Fruit fly (Drosophila melanogaster): ENCODE measurements around the gene Uqcc1.

The Uqcc1 gene

dm6 chr3L:6964488-6965152, 6.7 kb upstream of the Uqcc1 start, which contains the start of gene sgl (continued):
- peak; percentile 48 for TF ChIP-seq CG6854 (GFP tag; optimal IDR thresholded peaks at IDR 0.05)
- TF ChIP-seq CG32006 (GFP tag; optimal IDR thresholded peaks at IDR 0.05): no peak
- TF ChIP-seq vri (GFP tag; optimal IDR thresholded peaks at IDR 0.05): peak; percentile 62
- peak; percentile 55 for TF ChIP-seq Ets96B (tag; optimal IDR thresholded peaks at IDR 0.05)
- peak; percentile 54 for TF ChIP-seq CG9139 (GFP tag; optimal IDR thresholded peaks at IDR 0.05)
- TF ChIP-seq Eip75B (GFP tag; optimal IDR thresholded peaks at IDR 0.05): peak; percentile 53
- peak; percentile 28 for TF ChIP-seq achi (GFP tag; optimal IDR thresholded peaks at IDR 0.05)
- peak; percentile 27 for TF ChIP-seq CG10669 (GFP tag; optimal IDR thresholded peaks at IDR 0.05)
- peak; percentile 55; the same call in 1 of the 2 replicates for TF ChIP-seq CG15336 (GFP tag; IDR thresholded peaks at IDR 0.05)
- TF ChIP-seq CG1621 (tag; optimal IDR thresholded peaks at IDR 0.05): peak; percentile 72
- peak; percentile 43 for TF ChIP-seq dsx (GFP tag; optimal IDR thresholded peaks at IDR 0.05; ENCODE audit: poor library complexity, severe bottlenecking)
- peak; percentile 52 for TF ChIP-seq topi (GFP tag; optimal IDR thresholded peaks at IDR 0.05)
- TF ChIP-seq CG8319 (GFP tag; optimal IDR thresholded peaks at IDR 0.05): no peak
- peak; percentile 51 for TF ChIP-seq esn (GFP tag; optimal IDR thresholded peaks at IDR 0.05)
- TF ChIP-seq Hr38 (GFP tag; optimal IDR thresholded peaks at IDR 0.05): no peak
- no peak for TF ChIP-seq Sox15 (GFP tag; optimal IDR thresholded peaks at IDR 0.05)
- TF ChIP-seq Lpt (GFP tag; optimal IDR thresholded peaks at IDR 0.05): peak; percentile 62
- TF ChIP-seq CG3032 (tag; optimal IDR thresholded peaks at IDR 0.05): peak; percentile 42

dm6 chr3L:6963792-6964487, 6.0 kb upstream of the Uqcc1 start:
- peak; percentile 41 for TF ChIP-seq lz (GFP tag; optimal IDR thresholded peaks at IDR 0.05)
- TF ChIP-seq Lpt (GFP tag; optimal IDR thresholded peaks at IDR 0.05): peak; percentile 69
- TF ChIP-seq eg (GFP tag; IDR thresholded peaks at IDR 0.05): peak; percentile 59
- TF ChIP-seq Eip78C (GFP tag): peak; percentile 97
- TF ChIP-seq esn (GFP tag; optimal IDR thresholded peaks at IDR 0.05): peak; percentile 70
- TF ChIP-seq Blimp-1 (GFP tag; optimal IDR thresholded peaks at IDR 0.05): no peak
- peak; percentile 84 for TF ChIP-seq pdm3 (GFP tag; optimal IDR thresholded peaks at IDR 0.05)
- peak; percentile 77 for TF ChIP-seq CG1621 (tag; optimal IDR thresholded peaks at IDR 0.05)
- TF ChIP-seq OdsH (GFP tag; optimal IDR thresholded peaks at IDR 0.05): peak; percentile 83
- peak; percentile 82 for TF ChIP-seq fd59A (GFP tag; optimal IDR thresholded peaks at IDR 0.05)
- TF ChIP-seq CG11902 (GFP tag; optimal IDR thresholded peaks at IDR 0.05): no peak
- peak; percentile 60 for TF ChIP-seq Smox (GFP tag; optimal IDR thresholded peaks at IDR 0.05)
- TF ChIP-seq salr (GFP tag; optimal IDR thresholded peaks at IDR 0.05): peak; percentile 65 to 67
- peak; percentile 82 for TF ChIP-seq CG6808 (GFP tag; optimal IDR thresholded peaks at IDR 0.05)
- peak; percentile 83 for TF ChIP-seq CG15336 (GFP tag; IDR thresholded peaks at IDR 0.05)
- TF ChIP-seq Sox102F (GFP tag; optimal IDR thresholded peaks at IDR 0.05): peak; percentile 73
- TF ChIP-seq CG10669 (GFP tag; optimal IDR thresholded peaks at IDR 0.05): peak; percentile 86
- TF ChIP-seq CG31627 (GFP tag; optimal IDR thresholded peaks at IDR 0.05): peak; percentile 61
- peak; percentile 87 for TF ChIP-seq CG32006 (GFP tag; optimal IDR thresholded peaks at IDR 0.05)
- TF ChIP-seq Hr38 (GFP tag; optimal IDR thresholded peaks at IDR 0.05): no peak
- TF ChIP-seq CG16779 (tag; optimal IDR thresholded peaks at IDR 0.05): peak; percentile 30
- peak; percentile 78 for TF ChIP-seq Met (GFP tag; optimal IDR thresholded peaks at IDR 0.05)
- no peak for TF ChIP-seq svp (GFP tag)
- TF ChIP-seq CG3032 (tag; optimal IDR thresholded peaks at IDR 0.05): peak; percentile 80
- peak; percentile 78 for TF ChIP-seq CG8632 (GFP tag; optimal IDR thresholded peaks at IDR 0.05)
- peak; percentile 26 for TF ChIP-seq Ets21C (GFP tag; optimal IDR thresholded peaks at IDR 0.05)
- TF ChIP-seq CG4318 (GFP tag; optimal IDR thresholded peaks at IDR 0.05): peak; percentile 64
- peak; percentile 69 for TF ChIP-seq CG6163 (GFP tag; IDR thresholded peaks at IDR 0.05)
- peak; percentile 59 for TF ChIP-seq vri (GFP tag; optimal IDR thresholded peaks at IDR 0.05)
- TF ChIP-seq Gug (GFP tag; IDR thresholded peaks at IDR 0.05): peak; percentile 38; the same call in 1 of the 2 replicates
- peak; percentile 84 for TF ChIP-seq Hr4 (GFP tag; optimal IDR thresholded peaks at IDR 0.05)
- TF ChIP-seq Ets96B (tag; optimal IDR thresholded peaks at IDR 0.05): peak; percentile 86
- peak; percentile 68 for TF ChIP-seq CG34406 (GFP tag; optimal IDR thresholded peaks at IDR 0.05)
- TF ChIP-seq Sox15 (GFP tag; optimal IDR thresholded peaks at IDR 0.05): peak; percentile 59
- peak; percentile 80 for TF ChIP-seq dsx (GFP tag; optimal IDR thresholded peaks at IDR 0.05; ENCODE audit: poor library complexity, severe bottlenecking)
- TF ChIP-seq CG8319 (GFP tag; optimal IDR thresholded peaks at IDR 0.05): peak; percentile 35
- peak; percentile 81 for TF ChIP-seq CG6276 (GFP tag; optimal IDR thresholded peaks at IDR 0.05)
- peak; percentile 63 for TF ChIP-seq CG11762 (GFP tag; optimal IDR thresholded peaks at IDR 0.05; ENCODE audit: insufficient read depth)
- TF ChIP-seq CG6854 (GFP tag; optimal IDR thresholded peaks at IDR 0.05): no peak
- TF ChIP-seq cyc (GFP tag; optimal IDR thresholded peaks at IDR 0.05): peak; percentile 24
- peak; percentile 79; the same call in 2 of the 3 replicates for TF ChIP-seq CG8119 (GFP tag; IDR thresholded peaks at IDR 0.05)
